Fruit fly (Drosophila melanogaster) S2 (cell line): ENCODE results near the gene Ipo9.
A peak's percentile ranks its signal among the peaks of the same experiment; 100 is the strongest.

Source experiments
- CG8478 ChIP-seq: fragments of >200 bp; optimal IDR thresholded peaks from 2 replicates; lab custom pipeline; 2018
- CTCF ChIP-seq, 2 experiments: fragments of >200 bp; optimal IDR thresholded peaks; 2 replicates each; lab custom pipeline; 2018

The Ipo9 gene

dm6 chr3R:11418568-11418967 lies 6.2 kb downstream of the Ipo9 start, which contains the start of the genes bumpel and CG45676:
TSS of gene bumpel (minus strand) at chr3R:11418668.
TSS of gene CG45676 (plus strand) at chr3R:11418885.
- TF ChIP-seq CG8478 (lab: Kevin White, UChicago) (no peak), CTCF (optimal IDR thresholded peaks at IDR 0.05; lab: Kevin White, UChicago) (no peak)

DNA sequence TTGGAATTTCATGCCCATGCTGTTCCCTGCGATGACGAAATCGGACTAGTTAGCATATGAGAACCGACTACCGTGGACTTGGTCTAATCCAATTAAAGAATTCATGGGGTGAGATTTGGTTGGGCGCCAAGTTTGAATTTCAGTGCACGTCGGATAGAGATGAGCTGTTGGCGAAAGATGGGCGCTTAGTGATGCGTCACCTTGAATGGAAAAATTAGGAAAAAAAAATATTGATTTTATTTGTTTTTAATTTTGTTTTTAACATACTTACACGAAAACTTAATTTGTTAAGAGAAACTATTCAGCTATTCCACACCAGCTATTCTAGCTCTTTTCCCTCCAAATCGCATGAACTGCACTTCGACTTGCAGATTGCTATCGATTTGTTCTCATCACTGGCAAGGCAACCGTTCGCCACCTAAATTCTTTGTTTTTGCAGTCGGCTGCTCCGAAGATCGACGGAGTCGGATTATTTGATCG lies 9.4 kb downstream of the Ipo9 start, which contains the start of the genes ninaG and Sptz:
TSS of gene ninaG (minus strand) at position 51 of the 480 bp plus-strand sequence.
TSS of gene Sptz (plus strand) at position 450 of the 480 bp plus-strand sequence.
- TF ChIP-seq CTCF (optimal IDR thresholded peaks at IDR 0.05; lab: Kevin White, UChicago) (no peak), CG8478 (lab: Kevin White, UChicago) (no peak)

DNA sequence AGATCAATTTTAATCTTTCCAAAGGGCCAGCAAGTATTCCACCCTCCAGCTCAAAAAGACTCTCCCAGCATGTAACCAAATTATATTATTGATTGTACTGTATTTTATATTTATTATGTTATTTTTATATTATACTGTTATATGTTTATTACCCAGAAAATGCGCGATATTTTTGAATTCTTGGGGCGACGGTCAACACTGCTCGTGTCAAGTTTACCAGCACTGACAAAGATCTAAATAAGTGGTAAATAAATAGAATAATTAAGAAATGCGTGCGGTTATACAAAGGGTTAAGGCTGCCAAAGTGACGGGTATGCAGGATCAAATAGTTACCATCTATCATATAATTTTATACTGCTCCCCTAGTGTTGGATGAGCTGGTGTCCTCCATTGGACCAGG lies 17.5 kb downstream of the Ipo9 start, which contains the start of gene Dtd:
TSS of gene Dtd (plus strand) at position 248 of the 400 bp plus-strand sequence.
- no peak for TF ChIP-seq CTCF (optimal IDR thresholded peaks at IDR 0.05; lab: Kevin White, UChicago)
- TF ChIP-seq CG8478 (lab: Kevin White, UChicago) = no peak

dm6 chr3R:11430307-11430706 lies 18.0 kb downstream of the Ipo9 start:
- TF ChIP-seq CTCF (optimal IDR thresholded peaks at IDR 0.05; lab: Kevin White, UChicago) = no peak
- TF ChIP-seq CG8478 (lab: Kevin White, UChicago) = no peak

DNA sequence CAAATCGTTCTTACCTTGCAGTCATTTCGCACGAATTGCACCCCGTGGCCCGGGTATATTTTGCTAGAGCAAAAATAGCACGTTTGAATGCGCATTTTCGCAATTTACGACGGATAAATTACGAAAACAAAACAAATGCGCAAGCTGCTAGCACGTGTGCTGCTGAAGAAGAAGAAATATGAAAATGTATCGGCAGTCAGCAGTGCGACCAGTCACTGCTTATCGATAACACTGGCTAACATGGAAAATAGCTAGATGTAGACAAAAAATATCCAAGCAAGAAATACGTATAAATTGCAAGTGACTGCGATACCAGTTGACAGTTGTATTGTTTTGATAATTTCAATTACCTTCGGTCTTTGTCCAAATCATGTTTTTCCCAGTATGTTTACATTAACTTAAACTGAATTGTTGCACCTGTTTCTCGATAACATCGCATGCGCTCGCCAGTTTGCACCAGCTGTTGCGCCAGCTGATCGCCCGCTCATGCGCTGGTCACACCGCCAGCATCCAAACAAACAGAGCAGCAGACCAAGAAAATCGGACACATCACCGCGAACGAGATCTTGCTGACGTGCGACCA lies 19.2 kb downstream of the Ipo9 start, which contains the start of the genes RpL24-like and CG5276:
TSS of gene RpL24-like (minus strand) at position 188 of the 583 bp plus-strand sequence.
TSS of gene CG5276 (plus strand) at position 344 of the 583 bp plus-strand sequence.
- TF ChIP-seq CG8478 (lab: Kevin White, UChicago) (no peak), CTCF (optimal IDR thresholded peaks at IDR 0.05; lab: Kevin White, UChicago) (peak in 1 of 2 experiments; percentile 49)

- no peak for TF ChIP-seq CTCF (optimal IDR thresholded peaks at IDR 0.05; lab: Kevin White, UChicago)
- TF ChIP-seq CG8478 (lab: Kevin White, UChicago) = no peak
These were observed 23.4 kb downstream of the Ipo9 start, which contains the start of the genes Exd2 and CG5281 for dm6 chr3R:11435537-11436234. TSS of gene Exd2 (minus strand) at chr3R:11435703. TSS of gene CG5281 (plus strand) at chr3R:11435850.

dm6 chr3R:11437528-11437927 lies 25.2 kb downstream of the Ipo9 start, which contains the start of gene CG17230:
TSS of gene CG17230 (plus strand) at chr3R:11437785.
- no peak for TF ChIP-seq CG8478 (lab: Kevin White, UChicago)
- peak in 1 of 2 experiments; percentile 31 for TF ChIP-seq CTCF (optimal IDR thresholded peaks at IDR 0.05; lab: Kevin White, UChicago)

DNA sequence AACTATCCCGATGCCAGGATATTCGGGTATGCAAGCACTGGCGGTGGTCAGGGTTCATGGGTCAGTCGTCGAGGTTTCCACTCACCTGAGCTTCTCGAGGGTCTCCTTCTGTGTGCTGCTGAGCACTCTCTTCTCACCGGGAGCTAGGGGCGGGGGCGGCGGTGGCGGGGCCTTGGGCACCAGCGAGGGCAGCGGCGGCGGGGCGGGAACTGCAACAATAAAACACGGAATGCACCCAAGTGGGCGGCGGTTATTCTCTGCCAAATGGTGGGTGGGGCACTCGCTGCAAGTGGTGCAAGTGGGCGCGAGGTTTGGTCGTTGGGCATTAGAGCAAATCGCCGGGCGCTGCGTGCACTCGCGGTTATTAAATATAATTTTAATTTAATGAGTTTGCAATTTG lies 28.7 kb downstream of the Ipo9 start:
- no peak for TF ChIP-seq CG8478 (lab: Kevin White, UChicago)
- no peak for TF ChIP-seq CTCF (optimal IDR thresholded peaks at IDR 0.05; lab: Kevin White, UChicago)

- TF ChIP-seq CG8478 (lab: Kevin White, UChicago) (no peak), CTCF (optimal IDR thresholded peaks at IDR 0.05; lab: Kevin White, UChicago) (no peak)
These were observed 37.4 kb downstream of the Ipo9 start for dm6 chr3R:11449688-11450087.

DNA sequence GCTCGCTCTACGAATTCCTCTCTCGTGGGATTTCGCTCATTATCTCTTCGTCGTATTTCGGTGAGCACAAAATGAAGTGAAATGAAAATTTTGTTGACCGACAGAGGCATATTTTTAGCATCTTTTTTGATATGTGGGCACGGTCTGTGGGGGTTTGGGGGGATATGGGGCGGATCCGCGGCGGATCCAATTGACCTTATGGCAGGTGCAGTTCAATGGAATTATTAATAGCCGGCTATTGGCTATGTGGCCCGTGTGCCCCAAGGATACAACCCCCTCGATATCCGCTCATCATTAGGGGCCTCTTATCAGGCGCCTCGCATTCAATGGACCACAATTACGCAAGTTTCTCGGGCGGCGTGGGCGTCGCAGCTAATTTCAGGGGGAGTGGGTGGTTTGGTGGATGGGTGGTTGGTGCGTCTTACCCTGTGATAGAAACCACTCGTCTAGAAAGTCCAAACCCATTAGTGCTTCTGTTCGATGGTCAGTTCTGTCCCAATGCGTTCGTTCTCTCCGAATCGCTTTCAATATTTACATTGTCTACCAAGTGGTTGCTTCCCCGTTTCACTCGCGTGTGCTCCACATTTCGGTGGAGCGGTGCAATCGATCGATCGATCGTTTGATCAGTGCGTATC lies 39.0 kb downstream of the Ipo9 start, which contains the start of gene sals:
TSS of gene sals (minus strand) at position 585 of the 635 bp plus-strand sequence.
- no peak for TF ChIP-seq CTCF (optimal IDR thresholded peaks at IDR 0.05; lab: Kevin White, UChicago)
- no peak for TF ChIP-seq CG8478 (lab: Kevin White, UChicago)

DNA sequence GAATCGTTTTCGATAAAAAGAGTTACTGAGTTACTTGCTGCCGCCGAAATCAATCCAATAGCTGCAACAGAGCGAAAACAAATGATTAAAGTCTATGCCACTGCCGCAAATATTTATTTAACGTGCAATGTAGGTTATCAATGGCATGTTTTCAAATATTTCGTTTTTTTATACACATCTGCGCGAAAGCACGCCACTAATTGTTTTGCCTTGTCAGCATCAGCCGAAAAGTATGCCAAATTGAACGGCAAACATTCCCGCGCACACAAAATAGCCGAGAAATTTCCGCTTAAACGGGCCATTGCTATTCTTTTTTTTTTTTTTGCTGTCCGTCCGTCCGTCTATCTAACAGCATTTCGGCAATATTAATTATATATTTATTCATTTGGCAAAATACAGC lies 39.7 kb downstream of the Ipo9 start:
- TF ChIP-seq CTCF (optimal IDR thresholded peaks at IDR 0.05; lab: Kevin White, UChicago) (no peak), CG8478 (lab: Kevin White, UChicago) (no peak)

DNA sequence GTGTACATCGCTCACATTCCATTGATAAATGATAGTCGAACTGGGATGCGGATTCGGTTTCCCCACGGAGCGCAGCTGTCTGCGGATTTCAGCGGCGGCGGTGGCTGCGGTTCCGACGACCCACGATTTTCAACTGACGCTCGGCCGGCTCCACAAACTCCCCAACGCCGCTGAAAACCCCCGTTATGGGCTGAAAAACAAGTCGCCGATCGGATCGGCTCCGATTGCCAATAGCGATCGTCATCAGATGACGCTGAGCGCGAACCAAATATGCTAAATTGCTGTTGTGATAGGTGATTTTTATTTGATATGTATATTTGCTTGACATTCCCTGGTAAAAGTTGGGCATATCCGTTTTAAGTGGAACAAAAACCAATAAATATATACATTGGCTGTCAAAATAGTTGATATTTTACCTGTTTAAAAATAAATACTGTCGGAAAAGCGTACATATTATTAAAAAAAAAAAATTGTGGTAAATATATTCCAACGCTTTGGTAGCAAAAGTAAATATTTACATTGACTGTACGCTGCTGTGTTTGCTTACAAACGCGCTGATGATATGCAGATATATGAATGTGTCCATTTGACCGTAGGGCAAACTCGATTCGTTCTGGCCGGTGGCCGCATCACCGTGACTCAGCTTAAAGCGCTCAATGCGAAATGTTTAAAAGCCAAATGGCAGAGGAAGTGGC lies 42.0 kb downstream of the Ipo9 start:
- TF ChIP-seq CTCF (optimal IDR thresholded peaks at IDR 0.05; lab: Kevin White, UChicago) (no peak), CG8478 (lab: Kevin White, UChicago) (no peak)

dm6 chr3R:11456539-11456938 lies 44.2 kb downstream of the Ipo9 start:
- TF ChIP-seq CTCF (optimal IDR thresholded peaks at IDR 0.05; lab: Kevin White, UChicago) = no peak
- no peak for TF ChIP-seq CG8478 (lab: Kevin White, UChicago)

dm6 chr3R:11457286-11457685 lies 45.0 kb downstream of the Ipo9 start:
- no peak for TF ChIP-seq CG8478 (lab: Kevin White, UChicago)
- TF ChIP-seq CTCF (optimal IDR thresholded peaks at IDR 0.05; lab: Kevin White, UChicago) = no peak
